Worm (Caenorhabditis elegans) whole organism, L4/young adult: Measurements from ENCODE around the gene aakg-2.
"Not testable (repeated sequence)": the region's sequence is repeated elsewhere in the genome, so short reads cannot be mapped to it uniquely, and the experiment has no call there.

Experiments
- W03F9.2 ChIP-seq: fragments of 150-350 bp; optimal IDR thresholded peaks from 2 replicates; lab custom pipeline; 2014; ENCODE audit warnings: missing biosample characterization, missing genetic modification characterization
- dao-5 ChIP-seq: sonication (generic microtip); optimal IDR thresholded peaks from 2 replicates; lab custom pipeline; 2016; ENCODE audit warnings: missing genotype, missing genetic modification characterization, moderate library complexity, missing compliant biosample characterization
- him-1 ChIP-seq: sonication (generic microtip); optimal IDR thresholded peaks from 2 replicates; lab custom pipeline; 2016; ENCODE audit warnings: missing genotype, missing genetic modification reagents, missing genetic modification characterization, missing compliant biosample characterization

Gene aakg-2

ce11 chrX:16859956-16860446 lies 8.8 kb downstream of the aakg-2 start, which contains the start of gene T20F7.3:
Gene T20F7.3, plus strand, starts transcription at chrX:16860396.
- no peak for TF ChIP-seq dao-5 (tag; lab: Kevin White, UChicago)
- TF ChIP-seq him-1 (tag; lab: Kevin White, UChicago) = no peak
- no peak for TF ChIP-seq W03F9.2 (tag; lab: Kevin White, UChicago)

- no peak for TF ChIP-seq W03F9.2 (tag; lab: Kevin White, UChicago)
- no peak for TF ChIP-seq dao-5 (tag; lab: Kevin White, UChicago)
- no peak for TF ChIP-seq him-1 (tag; lab: Kevin White, UChicago)
These were observed 23.9 kb downstream of the aakg-2 start, which contains the start of gene F41G4.8 for ce11 chrX:16844924-16845323. Gene F41G4.8, minus strand, starts transcription at chrX:16845024.

ce11 chrX:16842935-16843334 lies 25.9 kb downstream of the aakg-2 start:
- no peak for TF ChIP-seq dao-5 (tag; lab: Kevin White, UChicago)
- no peak for TF ChIP-seq him-1 (tag; lab: Kevin White, UChicago)

DNA sequence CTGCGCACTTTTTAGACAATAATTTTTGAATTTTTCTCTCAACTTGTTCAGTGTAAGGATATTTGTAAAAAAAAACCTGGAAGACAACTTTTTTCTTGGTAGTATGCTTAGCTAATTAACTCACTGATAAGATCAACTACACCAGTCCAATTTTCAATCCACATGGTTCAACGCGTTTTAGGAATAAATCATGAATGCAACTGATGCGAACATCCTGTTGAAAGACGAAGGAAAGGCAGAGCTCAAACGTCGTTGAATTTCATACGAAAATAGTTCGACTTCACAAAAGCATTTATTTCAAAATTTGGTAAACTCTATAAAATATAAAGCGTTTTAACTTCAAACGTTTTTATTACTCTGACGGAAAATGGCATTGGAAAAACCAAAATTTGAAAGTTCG lies 28.1 kb downstream of the aakg-2 start, which contains the start of gene dyla-1:
Gene dyla-1 (plus strand): TSS at position 301 of the 400 bp plus-strand sequence.
- TF ChIP-seq W03F9.2 (tag; lab: Kevin White, UChicago) (no peak), him-1 (tag; lab: Kevin White, UChicago) (no peak), dao-5 (tag; lab: Kevin White, UChicago) (no peak)

DNA sequence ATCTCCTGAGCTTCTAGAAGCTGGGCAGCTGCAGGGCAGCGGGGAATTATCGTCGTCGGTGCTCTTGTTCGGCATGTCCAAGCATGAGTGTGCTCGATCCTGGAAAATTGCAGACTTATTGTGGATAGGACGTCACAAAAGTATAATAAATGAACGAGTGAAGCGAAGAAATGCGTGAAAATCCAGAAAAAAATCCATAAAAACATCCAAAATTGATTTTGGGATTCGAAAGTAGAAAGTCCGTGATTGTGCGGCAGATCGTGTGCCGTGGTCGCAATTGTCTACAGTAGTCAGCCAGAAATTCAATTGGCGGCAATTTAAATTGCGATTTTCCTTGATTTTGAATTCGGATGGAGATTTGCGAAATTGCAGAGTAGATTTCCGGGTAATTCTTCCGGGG lies 32.5 kb downstream of the aakg-2 start, which contains the start of gene F41G4.7:
Gene F41G4.7 (minus strand): TSS at position 101 of the 400 bp plus-strand sequence.
- no peak for TF ChIP-seq W03F9.2 (tag; lab: Kevin White, UChicago)
- no peak for TF ChIP-seq dao-5 (tag; lab: Kevin White, UChicago)
- TF ChIP-seq him-1 (tag; lab: Kevin White, UChicago) = no peak

ce11 chrX:16834691-16835090 lies 34.1 kb downstream of the aakg-2 start, which contains the start of gene F41G4.13:
Gene F41G4.13, minus strand, starts transcription at chrX:16834791.
- not testable (repeated sequence) for TF ChIP-seq him-1, dao-5, W03F9.2 (tag; lab: Kevin White, UChicago)

- TF ChIP-seq dao-5 (tag; lab: Kevin White, UChicago) = no peak
- no peak for TF ChIP-seq W03F9.2 (tag; lab: Kevin White, UChicago)
- TF ChIP-seq him-1 (tag; lab: Kevin White, UChicago) = no peak
These were observed 42.3 kb downstream of the aakg-2 start for ce11 chrX:16826500-16826899.

DNA sequence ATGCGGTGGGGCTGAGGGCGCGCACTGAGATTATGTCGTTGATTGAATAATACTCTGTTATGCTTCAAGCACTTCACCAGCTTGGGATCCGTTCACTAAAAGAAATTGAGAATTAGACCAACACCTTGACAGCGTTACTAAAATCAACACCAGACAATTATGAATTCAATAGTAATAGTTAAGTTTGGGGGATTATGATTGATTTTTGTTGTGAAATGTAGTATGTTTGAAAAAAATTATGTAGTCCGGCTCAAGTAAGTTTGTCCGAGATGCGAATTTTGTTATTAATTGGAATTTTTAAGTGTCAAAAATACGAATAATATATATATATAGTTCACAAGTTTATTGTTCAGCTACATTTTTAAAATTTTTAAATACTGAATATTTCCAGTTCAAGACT lies 43.5 kb downstream of the aakg-2 start, which contains the start of gene sto-5:
Gene sto-5 (minus strand): TSS at position 101 of the 400 bp plus-strand sequence.
- TF ChIP-seq him-1 (tag; lab: Kevin White, UChicago) (no peak), W03F9.2 (tag; lab: Kevin White, UChicago) (no peak), dao-5 (tag; lab: Kevin White, UChicago) (no peak)

DNA sequence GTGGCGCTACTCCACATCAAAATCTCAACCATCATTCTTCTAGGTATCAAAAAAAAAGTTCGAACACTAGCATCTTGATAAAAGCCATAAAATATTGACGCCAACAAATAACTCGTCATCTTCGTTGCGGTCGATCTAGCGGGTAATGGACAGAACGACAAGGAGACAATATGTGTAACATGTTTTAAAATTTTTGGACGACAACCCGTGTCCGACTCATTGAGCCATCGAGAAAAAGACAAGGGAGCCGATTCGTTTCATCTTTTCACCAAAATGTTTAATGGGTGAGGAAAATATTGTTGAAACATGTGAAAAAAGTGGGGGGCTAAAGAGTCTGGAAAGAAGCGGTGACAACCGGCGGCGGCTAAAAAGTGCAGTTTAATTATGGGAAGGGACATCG lies 47.3 kb downstream of the aakg-2 start:
- TF ChIP-seq him-1 (tag; lab: Kevin White, UChicago) = no peak

- no peak for TF ChIP-seq W03F9.2 (tag; lab: Kevin White, UChicago)
- no peak for TF ChIP-seq dao-5 (tag; lab: Kevin White, UChicago)
- no peak for TF ChIP-seq him-1 (tag; lab: Kevin White, UChicago)
These were observed 50.6 kb downstream of the aakg-2 start for ce11 chrX:16818271-16818670.

DNA sequence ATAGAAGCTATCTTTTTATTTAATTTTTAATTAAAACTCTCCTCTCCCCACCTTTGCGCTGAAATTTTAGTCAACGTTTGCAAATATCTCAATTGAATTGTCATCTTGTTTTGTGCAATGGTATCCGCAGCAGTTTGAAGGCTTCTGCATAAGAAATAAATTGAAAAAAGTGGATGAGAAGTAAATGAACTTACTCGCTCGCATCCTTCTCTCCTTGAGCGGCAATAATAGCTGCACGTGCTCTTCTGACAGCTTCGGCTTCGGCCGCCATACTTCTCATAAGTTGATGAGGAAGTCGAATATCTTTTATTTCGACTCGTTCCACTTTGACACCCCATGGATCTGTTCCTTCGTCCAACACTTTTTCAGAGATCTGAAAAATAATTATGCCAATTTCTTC lies 52.0 kb downstream of the aakg-2 start:
- no peak for TF ChIP-seq dao-5 (tag; lab: Kevin White, UChicago)
